Fruit fly (Drosophila melanogaster): ENCODE measurements around the gene Ufl1.

DNA sequence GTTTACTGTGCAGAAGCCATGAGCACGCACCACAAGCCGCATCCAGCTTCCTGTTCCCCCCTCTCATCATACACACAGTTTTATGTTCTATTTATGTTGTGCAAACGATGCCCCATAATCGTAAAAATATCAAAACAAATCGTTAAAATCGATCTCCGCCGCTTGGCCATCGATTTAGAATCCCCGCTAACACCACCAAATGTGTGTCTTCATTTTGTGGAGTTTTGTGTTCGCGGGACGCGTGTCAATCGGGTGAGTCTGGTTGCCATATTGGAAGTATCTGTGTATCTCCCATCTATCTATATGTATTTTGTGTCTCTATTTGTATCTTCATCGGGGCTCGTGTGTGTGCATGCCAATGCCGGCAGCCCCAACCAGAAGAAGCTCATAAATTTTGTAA, 39.8 kb downstream of the Ufl1 start:
- no peak for TF ChIP-seq dsx (GFP tag; optimal IDR thresholded peaks at IDR 0.05; ENCODE audit: poor library complexity, severe bottlenecking)
- no peak for TF ChIP-seq CG6854 (GFP tag; optimal IDR thresholded peaks at IDR 0.05)
- no peak for TF ChIP-seq CG8119 (GFP tag; IDR thresholded peaks at IDR 0.05)
- no peak for TF ChIP-seq lz (GFP tag; optimal IDR thresholded peaks at IDR 0.05)
- no peak for TF ChIP-seq Gug (GFP tag; IDR thresholded peaks at IDR 0.05)
- TF ChIP-seq Hr39 (GFP tag; optimal IDR thresholded peaks at IDR 0.05): no peak
- no peak for TF ChIP-seq ss (GFP tag; optimal IDR thresholded peaks at IDR 0.05)
- TF ChIP-seq fd85E (GFP tag; optimal IDR thresholded peaks at IDR 0.05): no peak
- TF ChIP-seq svp (GFP tag): no peak
- no peak for TF ChIP-seq CG3032 (tag; optimal IDR thresholded peaks at IDR 0.05)
- TF ChIP-seq CG10669 (GFP tag; optimal IDR thresholded peaks at IDR 0.05): no peak
- TF ChIP-seq Sox102F (GFP tag; optimal IDR thresholded peaks at IDR 0.05): no peak
- TF ChIP-seq OdsH (GFP tag; optimal IDR thresholded peaks at IDR 0.05): no peak

Measured in whole organism, prepupa.